Worm (Caenorhabditis elegans) whole organism, L1 larva: ENCODE data around the gene srh-308.

ENCODE experiments used
- C04F5.9 ChIP-seq: sonication (generic microtip); optimal IDR thresholded peaks from 2 replicates; lab custom pipeline; 2016; ENCODE audit warnings: missing genetic modification characterization, missing compliant biosample characterization
- C16A3.4 ChIP-seq: fragments of 150-350 bp; optimal IDR thresholded peaks from 2 replicates; lab custom pipeline; 2014; ENCODE audit warnings: missing biosample characterization, missing genetic modification characterization
- C34B4.2 ChIP-seq: sonication (generic microtip); optimal IDR thresholded peaks from 2 replicates; lab custom pipeline; 2017; ENCODE audit warnings: mild to moderate bottlenecking, missing genetic modification characterization, missing compliant biosample characterization
- aha-1 ChIP-seq: fragments of 150-350 bp; optimal IDR thresholded peaks from 2 replicates; lab custom pipeline; 2014; ENCODE audit warnings: missing biosample characterization, missing genetic modification characterization
- alr-1 ChIP-seq: fragments of 200-800 bp; sonication (Bioruptor generic); optimal IDR thresholded peaks from 2 replicates; lab custom pipeline; 2018; ENCODE audit warnings: borderline replicate concordance, mild to moderate bottlenecking, missing genetic modification characterization, missing compliant biosample characterization
- ama-1 ChIP-seq: fragments of 150-350 bp; optimal IDR thresholded peaks from 2 replicates; lab custom pipeline; 2014
- blmp-1 ChIP-seq: fragments of 150-350 bp; optimal IDR thresholded peaks from 2 replicates; lab custom pipeline; 2014; ENCODE audit warnings: missing biosample characterization, missing genetic modification characterization
- ceh-8 ChIP-seq: fragments of 200-800 bp; sonication (Bioruptor generic); optimal IDR thresholded peaks from 2 replicates; lab custom pipeline; 2018; ENCODE audit warnings: mild to moderate bottlenecking, missing genetic modification characterization, moderate library complexity, missing compliant biosample characterization
- ceh-82 ChIP-seq, 3 experiments: fragments of 150-350 bp in 1 of 3; sonication (generic microtip) in 2 of 3; optimal IDR thresholded peaks; 2 replicates each; lab custom pipeline; 2014 to 2017; ENCODE audit warnings: missing biosample characterization in 3 of 3, missing genetic modification characterization in 3 of 3
- ceh-88 ChIP-seq: fragments of 200-800 bp; sonication (Bioruptor generic); IDR thresholded peaks from 2 replicates; pipeline ENCODE4 v1.3.6; 2022; ENCODE audit warnings: missing genetic modification characterization, missing compliant biosample characterization
- ces-1 ChIP-seq: fragments of 150-350 bp; optimal IDR thresholded peaks from 2 replicates; lab custom pipeline; 2014; ENCODE audit warnings: missing biosample characterization, missing genetic modification reagents, missing genetic modification characterization
- efl-1 ChIP-seq, 4 experiments: fragments of 150-350 bp; optimal IDR thresholded peaks in 3 of 4; peaks in 1 of 4; 1 replicate in 1 of 4; 2 replicates in 3 of 4; lab custom pipeline; 2014; ENCODE audit warnings: missing biosample characterization in 2 of 4, missing genetic modification characterization in 2 of 4, missing genetic modification reagents in 2 of 4
- egl-13 ChIP-seq: sonication (generic microtip); optimal IDR thresholded peaks from 2 replicates; lab custom pipeline; 2016; ENCODE audit warnings: missing genotype, missing genetic modification reagents, missing genetic modification characterization, missing compliant biosample characterization
- egl-27 ChIP-seq, 2 experiments: fragments of 150-350 bp in 1 of 2; sonication (generic microtip); optimal IDR thresholded peaks; 3 replicates each; lab custom pipeline; 2017 to 2018; ENCODE audit warnings: missing biosample characterization in 2 of 2, missing genetic modification characterization in 2 of 2, missing genetic modification reagents in 2 of 2
- elt-3 ChIP-seq, 6 experiments: fragments of 150-350 bp in 1 of 6; sonication (generic microtip); optimal IDR thresholded peaks; 2 replicates each; lab custom pipeline; 2017 to 2018; ENCODE audit warnings: missing biosample characterization in 6 of 6, missing genetic modification characterization in 6 of 6, inconsistent platforms in 1 of 6
- fkh-10 ChIP-seq: sonication (generic microtip); optimal IDR thresholded peaks from 2 replicates; lab custom pipeline; 2017; ENCODE audit warnings: missing biosample characterization, missing genetic modification reagents, missing genetic modification characterization
- fkh-8 ChIP-seq: sonication (generic microtip); optimal IDR thresholded peaks from 2 replicates; lab custom pipeline; 2016; ENCODE audit warnings: mild to moderate bottlenecking, missing genetic modification characterization, missing compliant biosample characterization
- fos-1 ChIP-seq: fragments of 150-350 bp; optimal IDR thresholded peaks from 2 replicates; lab custom pipeline; 2014; ENCODE audit warnings: missing biosample characterization, missing genetic modification characterization
- hlh-4 ChIP-seq: sonication (generic microtip); optimal IDR thresholded peaks from 2 replicates; lab custom pipeline; 2016; ENCODE audit warnings: mild to moderate bottlenecking, missing genetic modification characterization, missing compliant biosample characterization
- hpl-2 ChIP-seq: fragments of 150-350 bp; optimal IDR thresholded peaks from 2 replicates; lab custom pipeline; 2014; ENCODE audit warnings: missing biosample characterization, missing genetic modification reagents, missing genetic modification characterization
- irx-1 ChIP-seq: sonication (generic microtip); optimal IDR thresholded peaks from 2 replicates; lab custom pipeline; 2016; ENCODE audit warnings: missing genetic modification characterization, missing compliant biosample characterization
- jun-1 ChIP-seq: fragments of 150-350 bp; optimal IDR thresholded peaks from 2 replicates; lab custom pipeline; 2014; ENCODE audit warnings: missing biosample characterization, missing genetic modification reagents, missing genetic modification characterization
- lin-13 ChIP-seq: fragments of 150-350 bp; optimal IDR thresholded peaks from 2 replicates; lab custom pipeline; 2014; ENCODE audit warnings: missing biosample characterization, missing genetic modification reagents, missing genetic modification characterization
- lin-14 ChIP-seq: fragments of 200-800 bp; sonication (Bioruptor generic); optimal IDR thresholded peaks from 2 replicates; lab custom pipeline; 2018; ENCODE audit warnings: mild to moderate bottlenecking, missing genetic modification characterization, moderate library complexity, missing compliant biosample characterization
- lin-15B ChIP-seq: fragments of 150-350 bp; sonication (generic microtip); optimal IDR thresholded peaks from 3 replicates; lab custom pipeline; 2014; ENCODE audit warnings: missing biosample characterization, missing genetic modification characterization
- lin-35 ChIP-seq, 2 experiments: fragments of 150-350 bp; optimal IDR thresholded peaks; 2 replicates each; lab custom pipeline; 2014; ENCODE audit warnings: missing biosample characterization in 2 of 2, missing genetic modification characterization in 2 of 2, missing genetic modification reagents in 2 of 2
- lir-3 ChIP-seq: sonication (generic microtip); optimal IDR thresholded peaks from 2 replicates; lab custom pipeline; 2016; ENCODE audit warnings: mild to moderate bottlenecking, missing genetic modification characterization, moderate library complexity, missing compliant biosample characterization; ENCODE audit not compliant: poor library complexity
- lsy-2 ChIP-seq, 2 experiments: fragments of 150-350 bp; optimal IDR thresholded peaks; 2 replicates each; lab custom pipeline; 2014; ENCODE audit warnings: missing biosample characterization in 2 of 2, missing genetic modification characterization in 2 of 2
- mab-9 ChIP-seq: fragments of 200-800 bp; sonication (Bioruptor generic); IDR thresholded peaks from 2 replicates; pipeline ENCODE4 v1.3.6; 2022; ENCODE audit warnings: missing genetic modification reagents, missing genetic modification characterization, missing compliant biosample characterization
- mdl-1 ChIP-seq, 2 experiments: fragments of 150-350 bp; optimal IDR thresholded peaks; 2 replicates each; lab custom pipeline; 2014 to 2017; ENCODE audit warnings: missing biosample characterization in 2 of 2, missing genetic modification characterization in 2 of 2, inconsistent platforms in 1 of 2
- mep-1 ChIP-seq: fragments of 150-350 bp; optimal IDR thresholded peaks from 2 replicates; lab custom pipeline; 2014; ENCODE audit warnings: missing biosample characterization, missing genetic modification characterization
- nhr-20 ChIP-seq: sonication (generic microtip); optimal IDR thresholded peaks from 2 replicates; lab custom pipeline; 2016; ENCODE audit warnings: mild to moderate bottlenecking, missing genetic modification characterization, missing compliant biosample characterization
- nhr-237 ChIP-seq: fragments of 150-350 bp; optimal IDR thresholded peaks from 2 replicates; lab custom pipeline; 2014; ENCODE audit warnings: missing biosample characterization, missing genetic modification characterization
- nhr-28 ChIP-seq: fragments of 150-350 bp; optimal IDR thresholded peaks from 2 replicates; lab custom pipeline; 2014; ENCODE audit warnings: missing biosample characterization, missing genetic modification characterization
- nhr-47 ChIP-seq: sonication (generic microtip); optimal IDR thresholded peaks from 2 replicates; lab custom pipeline; 2016; ENCODE audit warnings: mild to moderate bottlenecking, missing genetic modification characterization, moderate library complexity, missing compliant biosample characterization
- nhr-71 ChIP-seq: sonication (generic microtip); optimal IDR thresholded peaks from 2 replicates; lab custom pipeline; 2016; ENCODE audit warnings: mild to moderate bottlenecking, missing genetic modification characterization, moderate library complexity, missing compliant biosample characterization
- nhr-77 ChIP-seq: fragments of 150-350 bp; optimal IDR thresholded peaks from 2 replicates; lab custom pipeline; 2014; ENCODE audit warnings: missing biosample characterization, missing genetic modification characterization
- nhr-85 ChIP-seq: sonication (generic microtip); peaks from one replicate; lab custom pipeline; 2016; ENCODE audit warnings: missing genetic modification characterization, inconsistent platforms, missing compliant biosample characterization
- nhr-90 ChIP-seq: sonication (generic microtip); optimal IDR thresholded peaks from 2 replicates; lab custom pipeline; 2016; ENCODE audit warnings: mild to moderate bottlenecking, missing genetic modification characterization, missing compliant biosample characterization; ENCODE audit not compliant: poor library complexity
- pax-3 ChIP-seq: fragments of 200-800 bp; sonication (Bioruptor generic); optimal IDR thresholded peaks from 2 replicates; lab custom pipeline; 2018; ENCODE audit warnings: mild to moderate bottlenecking, missing genetic modification characterization, moderate library complexity, missing compliant biosample characterization
- pqm-1 ChIP-seq: sonication (generic microtip); optimal IDR thresholded peaks from 3 replicates; lab custom pipeline; 2017; ENCODE audit warnings: missing biosample characterization, missing genetic modification characterization
- rnt-1 ChIP-seq: sonication (generic microtip); optimal IDR thresholded peaks from 2 replicates; lab custom pipeline; 2016; ENCODE audit warnings: mild to moderate bottlenecking, missing genetic modification characterization, moderate library complexity, missing compliant biosample characterization
- skn-1 ChIP-seq: fragments of 150-350 bp; optimal IDR thresholded peaks from 2 replicates; lab custom pipeline; 2014; ENCODE audit warnings: missing biosample characterization, missing genetic modification characterization
- snpc-4 ChIP-seq: fragments of 150-350 bp; optimal IDR thresholded peaks from 2 replicates; lab custom pipeline; 2014; ENCODE audit warnings: missing biosample characterization, missing genetic modification characterization
- snu-23 ChIP-seq: sonication (generic microtip); optimal IDR thresholded peaks from 2 replicates; lab custom pipeline; 2016; ENCODE audit warnings: missing genetic modification characterization, missing compliant biosample characterization
- sup-37 ChIP-seq: fragments of 200-800 bp; sonication (Bioruptor generic); optimal IDR thresholded peaks from 2 replicates; lab custom pipeline; 2018; ENCODE audit warnings: mild to moderate bottlenecking, missing genetic modification characterization, missing compliant biosample characterization
- tbx-2 ChIP-seq: sonication (generic microtip); optimal IDR thresholded peaks from 2 replicates; lab custom pipeline; 2016; ENCODE audit warnings: missing genetic modification characterization, missing compliant biosample characterization
- unc-30 ChIP-seq: sonication (generic microtip); optimal IDR thresholded peaks from 2 replicates; lab custom pipeline; 2017; ENCODE audit warnings: missing biosample characterization, missing genetic modification characterization
- unc-62 ChIP-seq: fragments of 150-350 bp; optimal IDR thresholded peaks from 2 replicates; lab custom pipeline; 2014; ENCODE audit warnings: missing biosample characterization, missing genetic modification reagents, missing genetic modification characterization
- unc-98 ChIP-seq: fragments of 200-800 bp; sonication (Bioruptor generic); IDR thresholded peaks from 2 replicates; pipeline ENCODE4 v1.3.6; 2022; ENCODE audit warnings: missing genetic modification characterization, missing compliant biosample characterization
- vab-15 ChIP-seq: sonication (generic microtip); optimal IDR thresholded peaks from 2 replicates; lab custom pipeline; 2017; ENCODE audit warnings: missing genotype, mild to moderate bottlenecking, missing genetic modification characterization, missing compliant biosample characterization

Gene srh-308

DNA sequence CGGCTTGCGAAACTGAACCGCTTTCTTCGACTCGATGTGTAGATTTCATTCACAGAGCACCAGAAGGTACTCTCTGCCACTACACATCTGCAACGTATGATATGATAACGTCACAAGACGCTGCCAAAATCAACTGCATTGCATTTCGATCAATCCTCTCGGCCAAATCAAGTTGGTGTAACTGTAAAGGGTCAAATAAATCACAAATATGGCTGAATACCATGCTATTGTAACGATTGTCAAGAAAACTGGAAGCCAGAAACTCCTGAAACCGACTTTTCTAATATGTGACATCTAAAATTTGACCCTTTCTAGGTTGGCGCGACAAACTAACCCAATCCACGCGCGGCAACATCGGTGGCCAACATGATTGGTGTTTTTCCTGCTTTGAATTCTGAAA is 7.4 kb downstream of the srh-308 start:
- TF ChIP-seq alr-1 (peak; percentile 97), ceh-8 (GFP tag; lab: Kevin White, UChicago) (no peak)

DNA sequence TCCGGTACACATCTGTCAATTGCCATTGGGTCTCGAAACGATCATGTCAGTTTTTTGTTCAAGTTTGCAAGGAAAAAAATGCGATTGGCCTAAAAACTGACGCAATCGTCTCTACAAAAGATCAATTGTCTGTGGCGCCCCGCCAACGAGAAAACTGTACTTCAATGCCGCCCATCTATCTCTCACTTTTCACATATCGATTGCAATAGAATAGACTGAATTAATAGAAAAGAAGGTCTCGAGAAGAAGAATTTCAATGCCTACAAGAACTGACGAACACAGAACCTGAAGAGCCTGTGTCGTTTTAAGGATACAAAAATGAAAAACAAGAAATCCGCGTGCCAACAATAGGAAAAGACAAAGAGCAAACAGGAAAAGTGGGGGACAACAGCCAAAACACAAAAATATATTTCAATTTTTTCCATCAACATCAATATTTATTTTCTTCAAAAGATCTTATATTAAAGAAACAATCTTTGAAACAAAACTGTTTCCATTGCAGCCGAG is 9.0 kb downstream of the srh-308 start:
- TF ChIP-seq fos-1 (tag; lab: Kevin White, UChicago) (no peak), mab-9 (GFP tag; lab: Robert Waterston, UW) (peak; percentile 36; the same call in 1 of the 2 replicates), skn-1 (no peak), fkh-10 (GFP tag; lab: Kevin White, UChicago) (no peak), pax-3 (no peak), nhr-20 (tag; lab: Kevin White, UChicago) (peak; percentile 33), pqm-1 (tag; lab: Kevin White, UChicago) (no peak), snpc-4 (tag; lab: Kevin White, UChicago) (no peak), unc-30 (no peak), nhr-77 (tag; lab: Kevin White, UChicago) (peak; percentile 5), nhr-71 (tag; lab: Kevin White, UChicago) (peak; percentile 39), rnt-1 (tag; lab: Kevin White, UChicago) (no peak), unc-62 (GFP tag; lab: Kevin White, UChicago) (no peak), nhr-47 (tag; lab: Kevin White, UChicago) (no peak), blmp-1 (tag; lab: Kevin White, UChicago) (peak; percentile 34), egl-27 (tag; optimal IDR thresholded peaks at IDR 0.05; lab: Kevin White, UChicago) (no peak), egl-13 (tag; lab: Kevin White, UChicago) (no peak), tbx-2 (tag; lab: Kevin White, UChicago) (no peak), aha-1 (tag; lab: Kevin White, UChicago) (no peak), ama-1 (lab: Kevin White, UChicago) (no peak), nhr-28 (no peak), unc-98 (GFP tag; lab: Robert Waterston, UW) (no peak), lsy-2 (tag; optimal IDR thresholded peaks at IDR 0.05; lab: Kevin White, UChicago) (peak; percentile 7 to 33), lin-14 (GFP tag; lab: Kevin White, UChicago) (peak; percentile 42), lin-35 (GFP tag; optimal IDR thresholded peaks at IDR 0.05; lab: Kevin White, UChicago) (peak in 1 of 2 experiments; percentile 13), nhr-90 (tag; lab: Kevin White, UChicago) (peak; percentile 20), efl-1 (optimal IDR thresholded peaks at IDR 0.05; lab: Kevin White, UChicago) (peak; percentile 4 to 9), efl-1 (GFP tag; optimal IDR thresholded peaks at IDR 0.05 in 1 of 2; lab: Kevin White, UChicago) (peak in 1 of 2 experiments; percentile 54), C16A3.4 (tag; lab: Kevin White, UChicago) (no peak), vab-15 (no peak), lin-13 (GFP tag; lab: Kevin White, UChicago) (peak; percentile 17), fkh-8 (tag; lab: Kevin White, UChicago) (no peak), ceh-88 (no peak), mep-1 (tag; lab: Kevin White, UChicago) (peak; percentile 41), elt-3 (tag; optimal IDR thresholded peaks at IDR 0.05; lab: Kevin White, UChicago) (no peak), hpl-2 (GFP tag; lab: Kevin White, UChicago) (no peak), nhr-237 (tag; lab: Kevin White, UChicago) (no peak), hlh-4 (tag; lab: Kevin White, UChicago) (no peak), snu-23 (GFP tag; lab: Kevin White, UChicago) (peak; percentile 30)
- TF ChIP-seq, all 84 proteins: peak for 13

DNA sequence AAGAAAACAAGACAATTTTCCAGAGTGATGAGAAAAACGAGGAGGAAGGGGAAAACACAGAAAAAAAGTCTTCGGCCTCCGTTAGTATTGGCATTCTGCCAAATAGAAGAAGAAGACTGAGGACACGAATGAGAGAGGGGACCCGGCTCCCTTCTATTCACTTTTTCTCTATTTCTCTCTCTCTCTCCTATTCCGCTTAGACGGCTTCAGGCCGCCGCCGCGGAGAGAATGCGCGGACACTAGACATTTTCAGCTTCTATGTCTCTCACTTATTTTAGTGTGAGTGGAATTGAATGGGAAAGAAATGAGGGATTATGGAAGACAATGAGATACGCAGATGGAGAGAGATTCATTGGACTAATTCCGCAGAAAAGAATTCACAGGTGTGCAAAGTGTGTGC is 10.6 kb downstream of the srh-308 start:
- TF ChIP-seq pqm-1 (tag; lab: Kevin White, UChicago) = no peak
- TF ChIP-seq C04F5.9 (tag; lab: Kevin White, UChicago) = no peak
- no peak for TF ChIP-seq sup-37 (GFP tag; lab: Kevin White, UChicago)
- TF ChIP-seq jun-1 = no peak
- no peak for TF ChIP-seq C34B4.2
- no peak for TF ChIP-seq mdl-1 (tag; optimal IDR thresholded peaks at IDR 0.05; lab: Kevin White, UChicago)
- no peak for TF ChIP-seq lir-3
- no peak for TF ChIP-seq irx-1 (tag; lab: Kevin White, UChicago)
- TF ChIP-seq nhr-47 (tag; lab: Kevin White, UChicago) = peak; percentile 27
- no peak for TF ChIP-seq lin-15B
- TF ChIP-seq ces-1 (GFP tag; lab: Kevin White, UChicago) = no peak
- TF ChIP-seq ceh-82 (tag; optimal IDR thresholded peaks at IDR 0.05; lab: Kevin White, UChicago) = peak in 2 of 3 experiments; percentile 9 to 28
- peak; percentile 63 for TF ChIP-seq lin-14 (GFP tag; lab: Kevin White, UChicago)
- TF ChIP-seq unc-62 (GFP tag; lab: Kevin White, UChicago) = no peak
- TF ChIP-seq nhr-85 (tag; lab: Kevin White, UChicago) = no peak
- TF ChIP-seq blmp-1 (tag; lab: Kevin White, UChicago) = no peak
